Worm (Caenorhabditis elegans) whole organism, midembryonic: ENCODE results near the gene mml-1.

Source experiments
- T22C8.4 ChIP-seq: fragments of 200-800 bp; sonication (Bioruptor generic); IDR thresholded peaks from 2 replicates; pipeline ENCODE4 v1.3.6; 2022; ENCODE audit warnings: missing genetic modification characterization, missing compliant biosample characterization
- ref-1 ChIP-seq: fragments of 200-800 bp; sonication (Bioruptor generic); conservative IDR thresholded peaks from 2 replicates; pipeline ENCODE4 v1.3.6; 2022; ENCODE audit warnings: missing genetic modification reagents, missing genetic modification characterization, missing compliant biosample characterization

- TF ChIP-seq ref-1 (GFP tag; lab: Robert Waterston, UW) (no peak), T22C8.4 (no peak)
Observed at ce11 chrIII:7399004-7399403, 24.5 kb upstream of the mml-1 start.
